Worm (Caenorhabditis elegans): ENCODE results near the gene str-227.

- TF ChIP-seq ref-1 (GFP tag; conservative IDR thresholded peaks at IDR 0.05) (no peak), T22C8.4 (GFP tag; IDR thresholded peaks at IDR 0.05) (no peak), ztf-29 (GFP tag; IDR thresholded peaks at IDR 0.05) (no peak), flt-1 (GFP tag; IDR thresholded peaks at IDR 0.05) (no peak), ztf-23 (GFP tag; IDR thresholded peaks at IDR 0.05) (no peak)
Observed at ce11 chrV:3502038-3502437, 16.0 kb upstream of the str-227 start, which contains the start of the genes C07G3.8 and C07G3.10.

All from whole organism, midembryonic.